Worm (Caenorhabditis elegans): ENCODE results near the gene R10H10.4.

The R10H10.4 gene

ce11 chrIV:10422230-10422629, 27.5 kb upstream of the R10H10.4 start:
- no peak for TF ChIP-seq T22C8.4 (GFP tag; IDR thresholded peaks at IDR 0.05)
- TF ChIP-seq ztf-29 (GFP tag; IDR thresholded peaks at IDR 0.05): no peak
- TF ChIP-seq flt-1 (GFP tag; IDR thresholded peaks at IDR 0.05): no peak
- TF ChIP-seq med-1 (GFP tag; optimal IDR thresholded peaks at IDR 0.05; ENCODE audit: insufficient read depth): no peak
- TF ChIP-seq ztf-23 (GFP tag; IDR thresholded peaks at IDR 0.05): no peak
- no peak for TF ChIP-seq klf-2 (GFP tag; conservative IDR thresholded peaks at IDR 0.05)
- no peak for TF ChIP-seq ref-1 (GFP tag; conservative IDR thresholded peaks at IDR 0.05)
- no peak for TF ChIP-seq tab-1 (GFP tag; IDR thresholded peaks at IDR 0.05)
- TF ChIP-seq cog-1 (tag; optimal IDR thresholded peaks at IDR 0.05): no peak

ce11 chrIV:10421256-10421655, 26.5 kb upstream of the R10H10.4 start:
- TF ChIP-seq cog-1 (tag; optimal IDR thresholded peaks at IDR 0.05) (no peak), med-1 (GFP tag; optimal IDR thresholded peaks at IDR 0.05; ENCODE audit: insufficient read depth) (no peak), T22C8.4 (GFP tag; IDR thresholded peaks at IDR 0.05) (no peak), klf-2 (GFP tag; conservative IDR thresholded peaks at IDR 0.05) (no peak), ztf-29 (GFP tag; IDR thresholded peaks at IDR 0.05) (no peak), tab-1 (GFP tag; IDR thresholded peaks at IDR 0.05) (no peak), ref-1 (GFP tag; conservative IDR thresholded peaks at IDR 0.05) (no peak), flt-1 (GFP tag; IDR thresholded peaks at IDR 0.05) (no peak), ztf-23 (GFP tag; IDR thresholded peaks at IDR 0.05) (no peak)

- TF ChIP-seq flt-1 (GFP tag; IDR thresholded peaks at IDR 0.05) (no peak), ztf-23 (GFP tag; IDR thresholded peaks at IDR 0.05) (no peak), med-1 (GFP tag; optimal IDR thresholded peaks at IDR 0.05; ENCODE audit: insufficient read depth) (no peak), tab-1 (GFP tag; IDR thresholded peaks at IDR 0.05) (no peak), ztf-29 (GFP tag; IDR thresholded peaks at IDR 0.05) (no peak), cog-1 (tag; optimal IDR thresholded peaks at IDR 0.05) (no peak), klf-2 (GFP tag; conservative IDR thresholded peaks at IDR 0.05) (no peak)
Observed at ce11 chrIV:10420440-10420839, 25.7 kb upstream of the R10H10.4 start.

ce11 chrIV:10419896-10420295, 25.1 kb upstream of the R10H10.4 start:
- TF ChIP-seq med-1 (GFP tag; optimal IDR thresholded peaks at IDR 0.05; ENCODE audit: insufficient read depth) (no peak), T22C8.4 (GFP tag; IDR thresholded peaks at IDR 0.05) (no peak), klf-2 (GFP tag; conservative IDR thresholded peaks at IDR 0.05) (no peak), flt-1 (GFP tag; IDR thresholded peaks at IDR 0.05) (no peak), cog-1 (tag; optimal IDR thresholded peaks at IDR 0.05) (no peak), ztf-29 (GFP tag; IDR thresholded peaks at IDR 0.05) (no peak), ref-1 (GFP tag; conservative IDR thresholded peaks at IDR 0.05) (no peak)

- no peak for TF ChIP-seq ref-1 (GFP tag; conservative IDR thresholded peaks at IDR 0.05)
Observed at ce11 chrIV:10417781-10418180, 23.0 kb upstream of the R10H10.4 start, which contains the start of gene F13B12.6. Gene F13B12.6, minus strand, starts transcription at chrIV:10417881.

ce11 chrIV:10413828-10414227, 19.1 kb upstream of the R10H10.4 start, which contains the start of gene R10H10.7:
Gene R10H10.7, minus strand, starts transcription at chrIV:10413928.
- no peak for TF ChIP-seq flt-1 (GFP tag; IDR thresholded peaks at IDR 0.05)
- no peak for TF ChIP-seq med-1 (GFP tag; optimal IDR thresholded peaks at IDR 0.05; ENCODE audit: insufficient read depth)
- TF ChIP-seq ztf-29 (GFP tag; IDR thresholded peaks at IDR 0.05): no peak
- no peak for TF ChIP-seq tab-1 (GFP tag; IDR thresholded peaks at IDR 0.05)
- no peak for TF ChIP-seq ref-1 (GFP tag; conservative IDR thresholded peaks at IDR 0.05)
- no peak for TF ChIP-seq cog-1 (tag; optimal IDR thresholded peaks at IDR 0.05)
- no peak for TF ChIP-seq klf-2 (GFP tag; conservative IDR thresholded peaks at IDR 0.05)
- no peak for TF ChIP-seq T22C8.4 (GFP tag; IDR thresholded peaks at IDR 0.05)
- TF ChIP-seq ztf-23 (GFP tag; IDR thresholded peaks at IDR 0.05): no peak

- TF ChIP-seq med-1 (GFP tag; optimal IDR thresholded peaks at IDR 0.05; ENCODE audit: insufficient read depth) (no peak), ref-1 (GFP tag; conservative IDR thresholded peaks at IDR 0.05) (no peak), klf-2 (GFP tag; conservative IDR thresholded peaks at IDR 0.05) (no peak), flt-1 (GFP tag; IDR thresholded peaks at IDR 0.05) (no peak), ztf-23 (GFP tag; IDR thresholded peaks at IDR 0.05) (no peak), T22C8.4 (GFP tag; IDR thresholded peaks at IDR 0.05) (no peak), tab-1 (GFP tag; IDR thresholded peaks at IDR 0.05) (no peak), cog-1 (tag; optimal IDR thresholded peaks at IDR 0.05) (no peak), ztf-29 (GFP tag; IDR thresholded peaks at IDR 0.05) (no peak)
Observed at ce11 chrIV:10409377-10409776, 14.6 kb upstream of the R10H10.4 start, which contains the start of gene rfk-1. Gene rfk-1, minus strand, starts transcription at chrIV:10409477.

- TF ChIP-seq flt-1 (GFP tag; IDR thresholded peaks at IDR 0.05): no peak; the same call in 1 of the 2 replicates
- TF ChIP-seq med-1 (GFP tag; optimal IDR thresholded peaks at IDR 0.05; ENCODE audit: insufficient read depth): no peak
- peak; percentile 80 for TF ChIP-seq cog-1 (tag; optimal IDR thresholded peaks at IDR 0.05)
- no peak for TF ChIP-seq ztf-29 (GFP tag; IDR thresholded peaks at IDR 0.05)
- TF ChIP-seq ref-1 (GFP tag; conservative IDR thresholded peaks at IDR 0.05): no peak
Observed at ce11 chrIV:10403193-10404058, 8.7 kb upstream of the R10H10.4 start, which contains the start of gene gpa-7. Gene gpa-7, plus strand, starts transcription at chrIV:10404008.

ce11 chrIV:10398244-10398643, 3.5 kb upstream of the R10H10.4 start:
- TF ChIP-seq cog-1 (tag; optimal IDR thresholded peaks at IDR 0.05): no peak
- no peak for TF ChIP-seq ref-1 (GFP tag; conservative IDR thresholded peaks at IDR 0.05)
- no peak for TF ChIP-seq ztf-23 (GFP tag; IDR thresholded peaks at IDR 0.05)

ce11 chrIV:10396827-10397226, 2.1 kb upstream of the R10H10.4 start:
- no peak for TF ChIP-seq flt-1 (GFP tag; IDR thresholded peaks at IDR 0.05)
- TF ChIP-seq ztf-29 (GFP tag; IDR thresholded peaks at IDR 0.05): no peak
- TF ChIP-seq ztf-23 (GFP tag; IDR thresholded peaks at IDR 0.05): no peak
